Worm (Caenorhabditis elegans) whole organism, young adult: ENCODE data around the gene ZK632.2.

Experiments used
- ama-1 ChIP-seq, 3 experiments: fragments of 150-350 bp in 1 of 3; sonication (generic microtip) in 2 of 3; optimal IDR thresholded peaks; 2 replicates each; lab custom pipeline; 2014 to 2018; ENCODE audit warnings: missing biosample characterization in 2 of 3, missing genetic modification characterization in 2 of 3, missing genetic modification reagents in 2 of 3
- ceh-40 ChIP-seq: fragments of 200-800 bp; sonication (Bioruptor generic); IDR thresholded peaks from 2 replicates; pipeline ENCODE4 v1.3.6; 2022; ENCODE audit warnings: missing genetic modification characterization, missing compliant biosample characterization
- hmg-1.2 ChIP-seq: fragments of 200-800 bp; sonication (Bioruptor generic); IDR thresholded peaks from 2 replicates; pipeline ENCODE4 v1.3.6; 2022; ENCODE audit warnings: missing genetic modification reagents, missing genetic modification characterization, missing compliant biosample characterization
- lag-1 ChIP-seq: fragments of 200-800 bp; sonication (Bioruptor generic); IDR thresholded peaks from 2 replicates; pipeline ENCODE4 v1.3.6; 2022; ENCODE audit warnings: missing genetic modification reagents, missing genetic modification characterization, missing compliant biosample characterization
- lsl-1 ChIP-seq: fragments of 200-800 bp; sonication (Bioruptor generic); optimal IDR thresholded peaks from 2 replicates; lab custom pipeline; 2018; ENCODE audit warnings: mild to moderate bottlenecking, missing genetic modification characterization, moderate library complexity, missing compliant biosample characterization
- nfya-2 ChIP-seq: fragments of 200-800 bp; sonication (Bioruptor generic); IDR thresholded peaks from 2 replicates; pipeline ENCODE4 v1.3.6; 2022; ENCODE audit warnings: missing genetic modification reagents, missing genetic modification characterization, missing compliant biosample characterization
- pha-4 ChIP-seq: fragments of 150-350 bp; sonication (generic microtip); optimal IDR thresholded peaks from 2 replicates; lab custom pipeline; 2014; ENCODE audit warnings: missing biosample characterization, missing genetic modification reagents, missing genetic modification characterization
- snpc-4 ChIP-seq, 5 experiments: fragments of 150-350 bp in 1 of 5; sonication (generic microtip) in 4 of 5; optimal IDR thresholded peaks; 2 replicates each; lab custom pipeline; 2014 to 2018; ENCODE audit warnings: missing genetic modification characterization in 5 of 5, missing biosample characterization in 3 of 5, antibody characterized with exemption in 2 of 5, mild to moderate bottlenecking in 2 of 5, missing compliant biosample characterization in 2 of 5, missing genotype in 2 of 5, moderate library complexity in 2 of 5, missing genetic modification reagents in 1 of 5
- ztf-6 ChIP-seq: fragments of 200-800 bp; sonication (Bioruptor generic); IDR thresholded peaks from 2 replicates; pipeline ENCODE4 v1.3.6; 2022; ENCODE audit warnings: missing genetic modification reagents, missing genetic modification characterization, missing compliant biosample characterization

ce11 chrIII:9789083-9789482 lies 9.8 kb upstream of the ZK632.2 start:
- TF ChIP-seq ztf-6 (GFP tag; lab: Robert Waterston, UW) (no peak), pha-4 (tag; lab: Kevin White, UChicago) (no peak), ceh-40 (no peak), ama-1 (optimal IDR thresholded peaks at IDR 0.05; lab: Kevin White, UChicago) (no peak), ama-1 (GFP tag; optimal IDR thresholded peaks at IDR 0.05; lab: Kevin White, UChicago) (no peak), snpc-4 (GFP tag; optimal IDR thresholded peaks at IDR 0.05; lab: Kevin White, UChicago) (no peak), snpc-4 (tag; optimal IDR thresholded peaks at IDR 0.05; lab: Kevin White, UChicago) (no peak), lag-1 (GFP tag; lab: Robert Waterston, UW) (no peak), nfya-2 (GFP tag; lab: Robert Waterston, UW) (no peak), hmg-1.2 (GFP tag; lab: Robert Waterston, UW) (no peak), lsl-1 (no peak)
